Fruit fly (Drosophila melanogaster): ENCODE data around the gene Sox21a.
A peak's percentile ranks its signal among the peaks of the same experiment; 100 is the strongest.

The Sox21a gene

dm6 chr3L:14086225-14086624 lies 21.7 kb downstream of the Sox21a start:
- no peak for TF ChIP-seq Pif1B (GFP tag; optimal IDR thresholded peaks at IDR 0.05)
- TF ChIP-seq CG8301 (tag; optimal IDR thresholded peaks at IDR 0.05) = no peak
- TF ChIP-seq fd96Ca (GFP tag; IDR thresholded peaks at IDR 0.05) = no peak
- no peak for TF ChIP-seq CG4496 (GFP tag; IDR thresholded peaks at IDR 0.05)
- TF ChIP-seq Snoo (tag; optimal IDR thresholded peaks at IDR 0.05) = no peak
- TF ChIP-seq rn (GFP tag; IDR thresholded peaks at IDR 0.05) = no peak
- no peak for TF ChIP-seq Ets98B (GFP tag; IDR thresholded peaks at IDR 0.05)
- no peak for TF ChIP-seq CG34367 (tag; optimal IDR thresholded peaks at IDR 0.05)
- TF ChIP-seq CG14655 (GFP tag; optimal IDR thresholded peaks at IDR 0.05) = no peak
- no peak for TF ChIP-seq CG9948 (tag; optimal IDR thresholded peaks at IDR 0.05)
- TF ChIP-seq Pif1A (GFP tag; optimal IDR thresholded peaks at IDR 0.05) = no peak
- TF ChIP-seq CG13204 (GFP tag; optimal IDR thresholded peaks at IDR 0.05) = no peak
- no peak for TF ChIP-seq CG32121 (GFP tag; IDR thresholded peaks at IDR 0.05)
- TF ChIP-seq D1 (tag; optimal IDR thresholded peaks at IDR 0.05) = no peak
- no peak for TF ChIP-seq CG10348 (GFP tag; IDR thresholded peaks at IDR 0.05)
- TF ChIP-seq CG17806 (tag; optimal IDR thresholded peaks at IDR 0.05) = no peak

- TF ChIP-seq Snoo (tag; optimal IDR thresholded peaks at IDR 0.05) = peak; percentile 61
- no peak for TF ChIP-seq CG9948 (tag; optimal IDR thresholded peaks at IDR 0.05)
- no peak for TF ChIP-seq CG17806 (tag; optimal IDR thresholded peaks at IDR 0.05)
- no peak for TF ChIP-seq gl (tag; optimal IDR thresholded peaks at IDR 0.05)
- TF ChIP-seq CG32121 (GFP tag; IDR thresholded peaks at IDR 0.05) = no peak
- no peak for TF ChIP-seq rn (GFP tag; IDR thresholded peaks at IDR 0.05)
- TF ChIP-seq CG10348 (GFP tag; IDR thresholded peaks at IDR 0.05) = no peak
- TF ChIP-seq D1 (tag; optimal IDR thresholded peaks at IDR 0.05) = no peak
- no peak for TF ChIP-seq CG12605 (GFP tag; IDR thresholded peaks at IDR 0.05)
- TF ChIP-seq CG8301 (tag; optimal IDR thresholded peaks at IDR 0.05) = peak; percentile 70
- peak; percentile 63 for TF ChIP-seq Pif1A (GFP tag; optimal IDR thresholded peaks at IDR 0.05)
- no peak for TF ChIP-seq CG13204 (GFP tag; optimal IDR thresholded peaks at IDR 0.05)
- no peak for TF ChIP-seq CG4496 (GFP tag; IDR thresholded peaks at IDR 0.05)
- TF ChIP-seq fd96Ca (GFP tag; IDR thresholded peaks at IDR 0.05) = no peak
- peak; percentile 84 for TF ChIP-seq CG8159 (tag; optimal IDR thresholded peaks at IDR 0.05)
- TF ChIP-seq Ets98B (GFP tag; IDR thresholded peaks at IDR 0.05) = peak; percentile 69; the same call in 1 of the 2 replicates
- peak; percentile 76 for TF ChIP-seq CG14655 (GFP tag; optimal IDR thresholded peaks at IDR 0.05)
- TF ChIP-seq CG15710 (tag; optimal IDR thresholded peaks at IDR 0.05) = peak; percentile 65
- peak; percentile 40 for TF ChIP-seq Pif1B (GFP tag; optimal IDR thresholded peaks at IDR 0.05)
- peak; percentile 51 for TF ChIP-seq EcR (GFP tag; optimal IDR thresholded peaks at IDR 0.05)
- peak; percentile 43 for TF ChIP-seq CG34367 (tag; optimal IDR thresholded peaks at IDR 0.05)
Observed at dm6 chr3L:14083283-14083682, 24.6 kb downstream of the Sox21a start, which contains the start of gene CG8100. TSS of gene CG8100 (plus strand) at chr3L:14083615.

- TF ChIP-seq Ets98B (GFP tag; IDR thresholded peaks at IDR 0.05) = no peak
- no peak for TF ChIP-seq CG14655 (GFP tag; optimal IDR thresholded peaks at IDR 0.05)
- TF ChIP-seq Snoo (tag; optimal IDR thresholded peaks at IDR 0.05) = no peak
- no peak for TF ChIP-seq CG15710 (tag; optimal IDR thresholded peaks at IDR 0.05)
- TF ChIP-seq gl (tag; optimal IDR thresholded peaks at IDR 0.05) = no peak
- no peak for TF ChIP-seq fd96Ca (GFP tag; IDR thresholded peaks at IDR 0.05)
- no peak for TF ChIP-seq CG8301 (tag; optimal IDR thresholded peaks at IDR 0.05)
- TF ChIP-seq CG10348 (GFP tag; IDR thresholded peaks at IDR 0.05) = no peak
- TF ChIP-seq EcR (GFP tag; optimal IDR thresholded peaks at IDR 0.05) = no peak
Observed at dm6 chr3L:14079224-14079623, 28.7 kb downstream of the Sox21a start.

- no peak for TF ChIP-seq CG17806 (tag; optimal IDR thresholded peaks at IDR 0.05)
- TF ChIP-seq CG14655 (GFP tag; optimal IDR thresholded peaks at IDR 0.05) = no peak
- TF ChIP-seq Ets98B (GFP tag; IDR thresholded peaks at IDR 0.05) = no peak
- no peak for TF ChIP-seq CG9948 (tag; optimal IDR thresholded peaks at IDR 0.05)
- no peak for TF ChIP-seq Pif1B (GFP tag; optimal IDR thresholded peaks at IDR 0.05)
- no peak for TF ChIP-seq Snoo (tag; optimal IDR thresholded peaks at IDR 0.05)
- no peak for TF ChIP-seq CG4496 (GFP tag; IDR thresholded peaks at IDR 0.05)
- TF ChIP-seq gl (tag; optimal IDR thresholded peaks at IDR 0.05) = no peak
Observed at dm6 chr3L:14078227-14078626, 29.7 kb downstream of the Sox21a start.

- TF ChIP-seq Pif1A (GFP tag; optimal IDR thresholded peaks at IDR 0.05) = no peak
- TF ChIP-seq gl (tag; optimal IDR thresholded peaks at IDR 0.05) = no peak
- TF ChIP-seq CG15710 (tag; optimal IDR thresholded peaks at IDR 0.05) = no peak
- no peak for TF ChIP-seq CG4496 (GFP tag; IDR thresholded peaks at IDR 0.05)
- TF ChIP-seq CG13204 (GFP tag; optimal IDR thresholded peaks at IDR 0.05) = no peak
- TF ChIP-seq CG12605 (GFP tag; IDR thresholded peaks at IDR 0.05) = no peak
- no peak for TF ChIP-seq fd96Ca (GFP tag; IDR thresholded peaks at IDR 0.05)
- TF ChIP-seq Snoo (tag; optimal IDR thresholded peaks at IDR 0.05) = no peak
- TF ChIP-seq CG9948 (tag; optimal IDR thresholded peaks at IDR 0.05) = no peak
- no peak for TF ChIP-seq CG32121 (GFP tag; IDR thresholded peaks at IDR 0.05)
- TF ChIP-seq D1 (tag; optimal IDR thresholded peaks at IDR 0.05) = no peak
Observed at dm6 chr3L:14076559-14076958, 31.4 kb downstream of the Sox21a start.

- TF ChIP-seq CG15710 (tag; optimal IDR thresholded peaks at IDR 0.05) (no peak), fd96Ca (GFP tag; IDR thresholded peaks at IDR 0.05) (no peak), CG14655 (GFP tag; optimal IDR thresholded peaks at IDR 0.05) (no peak), CG32121 (GFP tag; IDR thresholded peaks at IDR 0.05) (no peak), D1 (tag; optimal IDR thresholded peaks at IDR 0.05) (no peak), Pif1A (GFP tag; optimal IDR thresholded peaks at IDR 0.05) (no peak), CG10348 (GFP tag; IDR thresholded peaks at IDR 0.05) (no peak), EcR (GFP tag; optimal IDR thresholded peaks at IDR 0.05) (no peak), Ets98B (GFP tag; IDR thresholded peaks at IDR 0.05) (no peak)
Observed at dm6 chr3L:14075472-14075871, 32.4 kb downstream of the Sox21a start, which contains the start of gene btl. TSS of gene btl (plus strand) at chr3L:14075772.

Data from whole organism, pupa.